Worm (Caenorhabditis elegans): ENCODE measurements around the gene byn-1.

ce11 chrIII:6968080-6968639 is 36.4 kb downstream of the byn-1 start, which contains the start of gene panl-2:
- TF ChIP-seq nhr-11 (tag; optimal IDR thresholded peaks at IDR 0.05) (no peak), ceh-14 (tag; optimal IDR thresholded peaks at IDR 0.05) (no peak), nhr-232 (tag; optimal IDR thresholded peaks at IDR 0.05) (no peak)
